Fruit fly (Drosophila melanogaster) whole organism, prepupa: ENCODE data around the gene UQCR-14.

Experiments used
- CG10631 ChIP-seq: fragments of 200-800 bp; sonication (Bioruptor generic); optimal IDR thresholded peaks from 2 replicates; lab custom pipeline; 2016; ENCODE audit warnings: missing biosample characterization, missing genetic modification characterization
- CG11762 ChIP-seq: fragments of 200-800 bp; sonication (Bioruptor generic); optimal IDR thresholded peaks from 3 replicates; lab custom pipeline; 2016; ENCODE audit warnings: missing biosample characterization, missing genetic modification characterization; ENCODE audit not compliant: insufficient read depth
- CG11902 ChIP-seq: fragments of 200-800 bp; sonication (Bioruptor generic); optimal IDR thresholded peaks from 3 replicates; lab custom pipeline; 2016; ENCODE audit warnings: missing biosample characterization, missing genetic modification characterization
- CG15336 ChIP-seq: fragments of 200-800 bp; sonication (Bioruptor generic); IDR thresholded peaks from 2 replicates; pipeline ENCODE4 v1.3.6; 2022; ENCODE audit warnings: missing biosample characterization, missing genetic modification characterization
- CG1621 ChIP-seq: fragments of 200-800 bp; sonication (Bioruptor generic); optimal IDR thresholded peaks from 3 replicates; lab custom pipeline; 2018; ENCODE audit warnings: missing biosample characterization, mild to moderate bottlenecking, missing genetic modification characterization
- CG16779 ChIP-seq: fragments of 200-800 bp; sonication (Bioruptor generic); optimal IDR thresholded peaks from 3 replicates; lab custom pipeline; 2017; ENCODE audit warnings: missing biosample characterization, mild to moderate bottlenecking, missing genetic modification characterization
- CG3032 ChIP-seq: fragments of 200-800 bp; optimal IDR thresholded peaks from 2 replicates; lab custom pipeline; 2019; ENCODE audit warnings: missing biosample characterization, mild to moderate bottlenecking, missing genetic modification characterization, moderate library complexity
- CG31627 ChIP-seq: fragments of 200-800 bp; sonication (Bioruptor generic); optimal IDR thresholded peaks from 3 replicates; lab custom pipeline; 2016; ENCODE audit warnings: missing biosample characterization, missing genetic modification characterization
- CG34406 ChIP-seq: fragments of 200-800 bp; sonication (Bioruptor generic); optimal IDR thresholded peaks from 3 replicates; lab custom pipeline; 2016; ENCODE audit warnings: missing biosample characterization, missing genetic modification characterization
- CG3919 ChIP-seq: fragments of 200-800 bp; sonication (Bioruptor generic); optimal IDR thresholded peaks from 3 replicates; lab custom pipeline; 2016; ENCODE audit warnings: missing biosample characterization, missing genetic modification characterization
- CG4318 ChIP-seq: fragments of 200-800 bp; sonication (Bioruptor generic); optimal IDR thresholded peaks from 3 replicates; lab custom pipeline; 2017; ENCODE audit warnings: missing biosample characterization, mild to moderate bottlenecking, missing genetic modification characterization
- CG6163 ChIP-seq: fragments of 200-800 bp; sonication (Bioruptor generic); IDR thresholded peaks from 3 replicates; pipeline ENCODE4 v1.3.6; 2022; ENCODE audit warnings: missing biosample characterization, missing genetic modification characterization
- CG6276 ChIP-seq: fragments of 200-800 bp; sonication (Bioruptor generic); optimal IDR thresholded peaks from 2 replicates; lab custom pipeline; 2017; ENCODE audit warnings: missing biosample characterization, mild to moderate bottlenecking, missing genetic modification characterization
- CG6792 ChIP-seq: fragments of 200-800 bp; sonication (Bioruptor generic); optimal IDR thresholded peaks from 3 replicates; lab custom pipeline; 2016; ENCODE audit warnings: missing biosample characterization, missing genetic modification characterization
- CG6808 ChIP-seq: fragments of 200-800 bp; sonication (Bioruptor generic); optimal IDR thresholded peaks from 3 replicates; lab custom pipeline; 2017; ENCODE audit warnings: missing biosample characterization, missing genetic modification characterization, mild to moderate bottlenecking, moderate library complexity, missing genetic modification reagents
- CG6854 ChIP-seq: fragments of 200-800 bp; sonication (Bioruptor generic); optimal IDR thresholded peaks from 2 replicates; lab custom pipeline; 2017; ENCODE audit warnings: missing biosample characterization, mild to moderate bottlenecking, missing genetic modification characterization
- CG7368 ChIP-seq: fragments of 200-800 bp; sonication (Bioruptor generic); optimal IDR thresholded peaks from 3 replicates; lab custom pipeline; 2016; ENCODE audit warnings: missing biosample characterization, missing genetic modification characterization
- CG8119 ChIP-seq: fragments of 200-800 bp; sonication (Bioruptor generic); IDR thresholded peaks from 3 replicates; pipeline ENCODE4 v1.3.6; 2022; ENCODE audit warnings: missing biosample characterization, missing genetic modification characterization
- CG8319 ChIP-seq: fragments of 200-800 bp; sonication (Bioruptor generic); optimal IDR thresholded peaks from 3 replicates; lab custom pipeline; 2016; ENCODE audit warnings: missing biosample characterization, missing genetic modification characterization
- CG9139 ChIP-seq: fragments of 200-800 bp; sonication (Bioruptor generic); optimal IDR thresholded peaks from 3 replicates; lab custom pipeline; 2017; ENCODE audit warnings: missing biosample characterization, mild to moderate bottlenecking, missing genetic modification characterization
- Eip75B ChIP-seq: fragments of 200-800 bp; sonication (Bioruptor generic); optimal IDR thresholded peaks from 3 replicates; lab custom pipeline; 2016; ENCODE audit warnings: missing biosample characterization, missing genetic modification characterization
- Eip78C ChIP-seq: fragments of 200-800 bp; sonication (Bioruptor generic); peaks from one replicate; lab custom pipeline; 2016; ENCODE audit warnings: missing biosample characterization, missing genetic modification characterization
- Ets21C ChIP-seq: fragments of 200-800 bp; sonication (Bioruptor generic); optimal IDR thresholded peaks from 3 replicates; lab custom pipeline; 2016; ENCODE audit warnings: missing biosample characterization, missing genetic modification characterization
- Ets96B ChIP-seq: fragments of 200-800 bp; optimal IDR thresholded peaks from 2 replicates; lab custom pipeline; 2019; ENCODE audit warnings: missing biosample characterization, mild to moderate bottlenecking, missing genetic modification characterization, moderate library complexity
- Gug ChIP-seq: fragments of 200-800 bp; sonication (Bioruptor generic); IDR thresholded peaks from 2 replicates; pipeline ENCODE4 v1.3.6; 2022; ENCODE audit warnings: missing biosample characterization, missing genetic modification characterization
- Hr38 ChIP-seq: sonication (Bioruptor generic); optimal IDR thresholded peaks from 2 replicates; lab custom pipeline; 2016; ENCODE audit warnings: missing biosample characterization, missing genetic modification characterization
- Hr39 ChIP-seq: fragments of 200-800 bp; sonication (Bioruptor generic); optimal IDR thresholded peaks from 2 replicates; lab custom pipeline; 2016; ENCODE audit warnings: missing biosample characterization, missing genetic modification characterization
- Hr4 ChIP-seq: fragments of 200-800 bp; sonication (Bioruptor generic); optimal IDR thresholded peaks from 3 replicates; lab custom pipeline; 2016; ENCODE audit warnings: missing biosample characterization, missing genetic modification characterization
- OdsH ChIP-seq: fragments of 200-800 bp; sonication (Bioruptor generic); optimal IDR thresholded peaks from 3 replicates; lab custom pipeline; 2016; ENCODE audit warnings: missing biosample characterization, missing genetic modification characterization
- Smox ChIP-seq: fragments of 200-800 bp; sonication (Bioruptor generic); optimal IDR thresholded peaks from 3 replicates; lab custom pipeline; 2016; ENCODE audit warnings: missing biosample characterization, missing genetic modification characterization
- achi ChIP-seq: fragments of 200-800 bp; sonication (Bioruptor generic); optimal IDR thresholded peaks from 3 replicates; lab custom pipeline; 2016; ENCODE audit warnings: missing biosample characterization, missing genetic modification characterization
- acj6 ChIP-seq: fragments of 200-800 bp; sonication (Bioruptor generic); optimal IDR thresholded peaks from 3 replicates; lab custom pipeline; 2016; ENCODE audit warnings: missing biosample characterization, missing genetic modification characterization
- dac ChIP-seq: fragments of 200-800 bp; sonication (Bioruptor generic); optimal IDR thresholded peaks from 2 replicates; lab custom pipeline; 2017; ENCODE audit warnings: missing biosample characterization, mild to moderate bottlenecking, missing genetic modification characterization
- eg ChIP-seq: fragments of 200-800 bp; sonication (Bioruptor generic); IDR thresholded peaks from 3 replicates; pipeline ENCODE4 v1.3.6; 2022; ENCODE audit warnings: missing biosample characterization, missing genetic modification characterization
- esn ChIP-seq: fragments of 200-800 bp; sonication (Bioruptor generic); optimal IDR thresholded peaks from 2 replicates; lab custom pipeline; 2016; ENCODE audit warnings: missing biosample characterization, mild to moderate bottlenecking, missing genetic modification characterization, moderate library complexity
- fd59A ChIP-seq: fragments of 200-800 bp; sonication (Bioruptor generic); optimal IDR thresholded peaks from 2 replicates; lab custom pipeline; 2017; ENCODE audit warnings: missing biosample characterization, mild to moderate bottlenecking, missing genetic modification characterization, missing genetic modification reagents
- fd85E ChIP-seq: fragments of 200-800 bp; sonication (Bioruptor generic); optimal IDR thresholded peaks from 3 replicates; lab custom pipeline; 2016; ENCODE audit warnings: missing biosample characterization, missing genetic modification characterization
- fkh ChIP-seq: fragments of 200-800 bp; sonication (Bioruptor generic); optimal IDR thresholded peaks from 3 replicates; lab custom pipeline; 2017; ENCODE audit warnings: missing biosample characterization, mild to moderate bottlenecking, missing genetic modification characterization, moderate library complexity
- lz ChIP-seq: fragments of 200-800 bp; sonication (Bioruptor generic); optimal IDR thresholded peaks from 3 replicates; lab custom pipeline; 2016; ENCODE audit warnings: missing biosample characterization, missing genetic modification characterization
- net ChIP-seq: fragments of 200-800 bp; sonication (Bioruptor generic); optimal IDR thresholded peaks from 3 replicates; lab custom pipeline; 2016; ENCODE audit warnings: missing biosample characterization, missing genetic modification characterization
- pdm3 ChIP-seq: fragments of 200-800 bp; sonication (Bioruptor generic); optimal IDR thresholded peaks from 3 replicates; lab custom pipeline; 2016; ENCODE audit warnings: missing biosample characterization, missing genetic modification characterization
- salr ChIP-seq, 2 experiments: fragments of 200-800 bp; sonication (Bioruptor generic); optimal IDR thresholded peaks; 3 replicates each; lab custom pipeline; 2016 to 2018; ENCODE audit warnings: missing biosample characterization in 2 of 2, missing genetic modification characterization in 2 of 2, mild to moderate bottlenecking in 1 of 2
- spab ChIP-seq: fragments of 200-800 bp; sonication (Bioruptor generic); optimal IDR thresholded peaks from 2 replicates; lab custom pipeline; 2017; ENCODE audit warnings: missing biosample characterization, mild to moderate bottlenecking, missing genetic modification characterization, missing genetic modification reagents
- topi ChIP-seq: fragments of 200-800 bp; sonication (Bioruptor generic); optimal IDR thresholded peaks from 3 replicates; lab custom pipeline; 2016; ENCODE audit warnings: missing biosample characterization, missing genetic modification characterization
- vri ChIP-seq: fragments of 200-800 bp; sonication (Bioruptor generic); optimal IDR thresholded peaks from 3 replicates; lab custom pipeline; 2016; ENCODE audit warnings: missing biosample characterization, mild to moderate bottlenecking, missing genetic modification characterization

The UQCR-14 gene

DNA sequence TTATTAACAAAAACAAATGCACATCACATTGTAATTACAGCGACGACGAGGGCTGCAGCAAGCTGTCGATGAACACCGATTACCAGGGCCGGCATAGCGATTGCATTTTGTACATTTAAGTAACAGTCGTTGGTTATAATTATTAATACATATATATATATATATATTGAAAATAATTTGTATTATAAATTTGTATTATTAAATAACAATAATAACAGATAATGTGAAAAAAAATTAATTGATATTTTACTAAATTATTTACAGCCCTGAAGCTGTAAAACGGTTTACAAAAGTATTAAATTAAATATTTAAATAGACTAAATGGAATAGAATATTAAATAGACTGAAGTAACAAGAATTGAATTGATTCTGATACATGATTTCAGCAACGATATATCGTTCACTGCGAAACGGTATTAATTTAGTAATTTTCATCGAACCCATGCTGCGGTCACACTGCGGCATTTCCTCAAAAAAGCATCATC is 10.2 kb upstream of the UQCR-14 start, which contains the start of the genes kat80 and Prosalpha4 (continued):
- no peak for TF ChIP-seq salr (GFP tag; optimal IDR thresholded peaks at IDR 0.05; lab: Kevin White, UChicago)
- TF ChIP-seq acj6 (GFP tag; lab: Kevin White, UChicago) = peak; percentile 2
- TF ChIP-seq CG6792 (GFP tag; lab: Kevin White, UChicago) = peak; percentile 22
- TF ChIP-seq Eip75B (GFP tag; lab: Kevin White, UChicago) = peak; percentile 50
- TF ChIP-seq CG34406 (GFP tag; lab: Kevin White, UChicago) = peak; percentile 43

DNA sequence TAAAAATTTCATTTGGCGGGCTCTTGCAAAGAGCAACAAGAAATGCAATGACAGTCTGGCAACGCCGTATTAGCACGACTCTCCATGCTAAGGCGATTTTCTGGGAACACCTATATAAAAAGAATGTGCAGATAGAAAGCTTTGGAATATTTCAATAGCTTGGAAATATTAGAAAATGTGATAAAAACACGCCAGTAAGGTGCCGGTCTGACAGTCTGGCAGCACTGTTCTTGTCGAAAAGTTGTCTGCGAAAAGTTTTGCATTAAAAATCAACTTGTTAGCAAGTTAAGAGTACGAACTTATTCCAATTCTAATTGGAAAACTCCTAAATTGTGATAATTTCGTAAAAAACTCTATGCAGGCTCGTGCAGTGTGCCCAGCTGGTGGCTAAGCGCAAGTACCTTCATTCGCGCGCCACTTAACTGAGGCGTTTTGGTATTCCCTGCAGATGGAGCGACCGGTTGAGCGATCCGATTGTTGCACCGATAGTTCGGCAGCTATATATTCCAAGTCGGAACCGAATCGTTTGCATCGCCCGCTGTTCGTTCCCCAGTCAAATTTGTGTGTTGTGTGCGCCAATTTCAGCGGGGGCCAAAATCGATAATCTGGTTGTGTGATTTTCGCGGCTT is 8.1 kb upstream of the UQCR-14 start, which contains the start of gene eas:
Gene eas (plus strand): TSS at position 451 of the 629 bp plus-strand sequence.
- TF ChIP-seq CG31627 (peak; percentile 16), acj6 (GFP tag; lab: Kevin White, UChicago) (peak; percentile 27), Hr39 (GFP tag; lab: Kevin White, UChicago) (peak; percentile 36), CG3032 (tag; lab: Kevin White, UChicago) (no peak), salr (GFP tag; optimal IDR thresholded peaks at IDR 0.05; lab: Kevin White, UChicago) (peak in 1 of 2 experiments; percentile 7), Eip78C (GFP tag; lab: Kevin White, UChicago) (peak; percentile 55), Ets96B (tag; lab: Kevin White, UChicago) (no peak), esn (GFP tag; lab: Kevin White, UChicago) (peak; percentile 31), CG6163 (0 out of 3 replicates have a peak, but pooled peaks have one; percentile 7), lz (GFP tag; lab: Kevin White, UChicago) (peak; percentile 16)

DNA sequence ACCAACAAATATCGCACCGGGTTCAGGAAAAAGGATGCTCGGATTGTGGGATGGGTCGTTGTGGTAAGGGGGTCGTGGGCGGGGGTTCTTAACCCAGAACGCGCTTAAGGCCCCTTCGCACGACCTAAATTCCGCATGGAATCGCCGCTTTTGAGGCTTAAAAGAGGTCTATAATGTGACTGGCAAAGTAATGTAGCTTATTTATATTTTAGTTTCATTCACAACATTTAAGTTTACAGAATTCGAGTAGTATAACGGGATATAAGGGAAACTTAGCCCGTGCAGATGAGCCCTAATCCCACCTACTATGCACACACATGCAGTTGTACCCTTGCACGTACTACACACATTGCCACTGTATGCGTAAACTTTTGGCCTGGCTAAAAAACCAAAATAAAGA is 7.3 kb upstream of the UQCR-14 start:
- TF ChIP-seq CG8119 (GFP tag; lab: Robert Waterston, UW) (peak; percentile 90), Hr38 (GFP tag; lab: Kevin White, UChicago) (no peak), CG31627 (peak; percentile 77), CG6808 (GFP tag; lab: Kevin White, UChicago) (peak; percentile 94), salr (GFP tag; optimal IDR thresholded peaks at IDR 0.05; lab: Kevin White, UChicago) (peak; percentile 50 to 80), CG9139 (GFP tag; lab: Kevin White, UChicago) (peak; percentile 83), CG7368 (GFP tag; lab: Kevin White, UChicago) (peak; percentile 75), Ets21C (GFP tag; lab: Kevin White, UChicago) (peak; percentile 71), CG6854 (peak; percentile 88), CG34406 (GFP tag; lab: Kevin White, UChicago) (peak; percentile 86), fd59A (peak; percentile 89), Smox (GFP tag; lab: Kevin White, UChicago) (peak; percentile 79), CG16779 (peak; percentile 82), eg (peak; percentile 90), lz (GFP tag; lab: Kevin White, UChicago) (peak; percentile 78), Hr4 (peak; percentile 49), CG15336 (GFP tag; lab: Robert Waterston, UW) (peak; percentile 94), CG11762 (peak; percentile 75), CG6276 (GFP tag; lab: Kevin White, UChicago) (peak; percentile 83), dac (GFP tag; lab: Kevin White, UChicago) (peak; percentile 78), CG3919 (GFP tag; lab: Kevin White, UChicago) (peak; percentile 85), fkh (GFP tag; lab: Kevin White, UChicago) (no peak), CG10631 (GFP tag; lab: Kevin White, UChicago) (peak; percentile 75), CG8319 (GFP tag; lab: Kevin White, UChicago) (peak; percentile 68), spab (peak; percentile 83), CG1621 (tag; lab: Kevin White, UChicago) (peak; percentile 92), net (GFP tag; lab: Kevin White, UChicago) (peak; percentile 79), vri (GFP tag; lab: Kevin White, UChicago) (peak; percentile 80), achi (GFP tag; lab: Kevin White, UChicago) (peak; percentile 85), topi (peak; percentile 87), Gug (GFP tag; lab: Robert Waterston, UW) (peak; percentile 71), esn (GFP tag; lab: Kevin White, UChicago) (peak; percentile 79), CG6163 (peak; percentile 93), OdsH (peak; percentile 79), fd85E (peak; percentile 13), pdm3 (GFP tag; lab: Kevin White, UChicago) (peak; percentile 79), CG4318 (peak; percentile 63), CG11902 (GFP tag; lab: Kevin White, UChicago) (peak; percentile 36)
